Worm (Caenorhabditis elegans): ENCODE measurements around the gene fkh-3.

DNA sequence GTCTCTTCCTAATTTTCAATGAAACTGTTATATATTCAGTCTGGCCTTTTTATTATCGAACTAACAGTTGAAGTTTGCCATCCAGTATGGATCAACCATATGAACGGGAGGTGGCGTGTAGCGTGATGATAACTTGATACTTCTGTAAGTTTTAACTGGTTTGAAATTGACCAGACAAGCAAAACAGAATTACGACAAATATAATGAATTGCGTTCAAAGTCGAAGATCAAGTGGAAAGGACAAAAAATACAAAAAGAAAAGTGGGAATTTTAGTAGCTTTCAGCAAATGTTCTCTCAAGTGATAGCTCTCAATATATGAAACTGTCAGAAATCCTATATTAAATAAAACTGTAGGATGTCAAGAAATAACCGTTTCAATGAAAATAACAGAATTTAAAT lies 46.4 kb downstream of the fkh-3 start, which contains the start of the genes C49F8.14 and gem-1:
- TF ChIP-seq dpl-1 (GFP tag; optimal IDR thresholded peaks at IDR 0.05) = no peak
- TF ChIP-seq Y105C5A.15 (GFP tag; IDR thresholded peaks at IDR 0.05) = no peak
- no peak for TF ChIP-seq nhr-11 (tag; optimal IDR thresholded peaks at IDR 0.05)
- no peak for TF ChIP-seq egl-27 (tag; optimal IDR thresholded peaks at IDR 0.05)
- no peak for TF ChIP-seq madf-5 (GFP tag; IDR thresholded peaks at IDR 0.05)
- no peak for TF ChIP-seq unc-130 (GFP tag; optimal IDR thresholded peaks at IDR 0.05)
- no peak for TF ChIP-seq ama-1 (optimal IDR thresholded peaks at IDR 0.05)
- TF ChIP-seq ztf-7 (tag; optimal IDR thresholded peaks at IDR 0.05) = no peak
- TF ChIP-seq ZK546.5 (tag; optimal IDR thresholded peaks at IDR 0.05) = no peak
- TF ChIP-seq aly-2 (tag; optimal IDR thresholded peaks at IDR 0.05) = no peak
- no peak for TF ChIP-seq mes-2 (tag; optimal IDR thresholded peaks at IDR 0.05; ENCODE audit: poor library complexity, severe bottlenecking)
- TF ChIP-seq ceh-62 (tag; optimal IDR thresholded peaks at IDR 0.05) = no peak
- TF ChIP-seq ceh-82 (tag; optimal IDR thresholded peaks at IDR 0.05) = no peak

Data from whole organism, L4 larva.